Worm (Caenorhabditis elegans): ENCODE results near the gene arcp-1.

- TF ChIP-seq lin-39 (tag; optimal IDR thresholded peaks at IDR 0.05): no peak
- no peak for TF ChIP-seq elt-1 (tag; optimal IDR thresholded peaks at IDR 0.05)
- no peak for TF ChIP-seq nhr-67 (tag; optimal IDR thresholded peaks at IDR 0.05)
- no peak for TF ChIP-seq tbx-2 (tag; optimal IDR thresholded peaks at IDR 0.05)
- TF ChIP-seq ztf-11 (tag; optimal IDR thresholded peaks at IDR 0.05): no peak
- no peak for TF ChIP-seq R02D3.7 (tag; optimal IDR thresholded peaks at IDR 0.05)
- peak; percentile 29 for TF ChIP-seq ama-1 (optimal IDR thresholded peaks at IDR 0.05)
- no peak for TF ChIP-seq nhr-11 (tag; optimal IDR thresholded peaks at IDR 0.05)
- TF ChIP-seq ceh-82 (tag; optimal IDR thresholded peaks at IDR 0.05): no peak
These were observed 49.8 kb upstream of the arcp-1 start, which contains the start of gene toh-1 for ce11 chrIII:3809008-3809407.
